Fruit fly (Drosophila melanogaster) whole organism, embryonic: ENCODE results near the gene Unc-115b.
A peak's percentile ranks its signal among the peaks of the same experiment; 100 is the strongest.

Source experiments
- Bdp1 ChIP-seq: fragments of 200-800 bp; sonication (Bioruptor generic); optimal IDR thresholded peaks from 3 replicates; lab custom pipeline; 2016; ENCODE audit warnings: missing biosample characterization, missing genetic modification characterization
- CG10147 ChIP-seq: fragments of 200-800 bp; sonication (Bioruptor generic); optimal IDR thresholded peaks from 2 replicates; lab custom pipeline; 2019; ENCODE audit warnings: missing biosample characterization, mild to moderate bottlenecking, missing genetic modification characterization, moderate library complexity
- CG10654 ChIP-seq: fragments of 200-800 bp; sonication (Bioruptor generic); optimal IDR thresholded peaks from 2 replicates; lab custom pipeline; 2016; ENCODE audit warnings: missing biosample characterization, missing genetic modification characterization
- CG11695 ChIP-seq: fragments of 200-800 bp; sonication (Bioruptor generic); IDR thresholded peaks from 3 replicates; pipeline ENCODE4 v1.3.6; 2022; ENCODE audit warnings: missing biosample characterization, missing genetic modification characterization
- CG12104 ChIP-seq: fragments of 200-800 bp; sonication (Bioruptor generic); optimal IDR thresholded peaks from 3 replicates; lab custom pipeline; 2016; ENCODE audit warnings: missing biosample characterization, missing genetic modification characterization
- CG1233 ChIP-seq: fragments of 200-800 bp; sonication (Bioruptor generic); optimal IDR thresholded peaks from 4 replicates; lab custom pipeline; 2018; ENCODE audit warnings: missing biosample characterization, mild to moderate bottlenecking, missing genetic modification characterization
- CG12942 ChIP-seq: fragments of 200-800 bp; sonication (Bioruptor generic); optimal IDR thresholded peaks from 3 replicates; lab custom pipeline; 2016; ENCODE audit warnings: missing biosample characterization, missing genetic modification characterization
- CG15011 ChIP-seq: fragments of 200-800 bp; sonication (Bioruptor generic); optimal IDR thresholded peaks from 3 replicates; lab custom pipeline; 2018; ENCODE audit warnings: missing biosample characterization, mild to moderate bottlenecking, missing genetic modification characterization
- CG15269 ChIP-seq: fragments of 200-800 bp; sonication (Bioruptor generic); optimal IDR thresholded peaks from 2 replicates; lab custom pipeline; 2018; ENCODE audit warnings: missing biosample characterization, mild to moderate bottlenecking, missing genetic modification characterization, moderate library complexity
- CG15601 ChIP-seq: fragments of 200-800 bp; sonication (Bioruptor generic); optimal IDR thresholded peaks from 3 replicates; lab custom pipeline; 2019; ENCODE audit warnings: missing biosample characterization, mild to moderate bottlenecking, missing genetic modification characterization, moderate library complexity
- CG17802 ChIP-seq: fragments of 200-800 bp; sonication (Bioruptor generic); optimal IDR thresholded peaks from 2 replicates; lab custom pipeline; 2018; ENCODE audit warnings: missing biosample characterization, mild to moderate bottlenecking, missing genetic modification characterization, moderate library complexity
- CG30403 ChIP-seq: fragments of 200-800 bp; sonication (Bioruptor generic); optimal IDR thresholded peaks from 3 replicates; lab custom pipeline; 2016; ENCODE audit warnings: missing biosample characterization, missing genetic modification characterization
- CG32767 ChIP-seq: fragments of 200-800 bp; sonication (Bioruptor generic); IDR thresholded peaks from 2 replicates; pipeline ENCODE4 v1.3.6; 2022; ENCODE audit warnings: missing biosample characterization, missing genetic modification characterization
- CG34376 ChIP-seq: fragments of 200-800 bp; sonication (Bioruptor generic); optimal IDR thresholded peaks from 2 replicates; lab custom pipeline; 2018; ENCODE audit warnings: missing biosample characterization, mild to moderate bottlenecking, missing genetic modification characterization
- CG4707 ChIP-seq: fragments of 200-800 bp; sonication (Bioruptor generic); optimal IDR thresholded peaks from 2 replicates; lab custom pipeline; 2018; ENCODE audit warnings: missing biosample characterization, mild to moderate bottlenecking, missing genetic modification characterization, moderate library complexity
- CG5245 ChIP-seq: fragments of 200-800 bp; sonication (Bioruptor generic); optimal IDR thresholded peaks from 3 replicates; lab custom pipeline; 2016; ENCODE audit warnings: missing biosample characterization, missing genetic modification characterization
- CG6791 ChIP-seq: fragments of 200-800 bp; sonication (Bioruptor generic); IDR thresholded peaks from 3 replicates; pipeline ENCODE4 v1.3.6; 2022; ENCODE audit warnings: missing biosample characterization, missing genetic modification characterization; ENCODE audit not compliant: partially characterized antibody
- CG7357 ChIP-seq: fragments of 200-800 bp; sonication (Bioruptor generic); IDR thresholded peaks from 3 replicates; pipeline ENCODE4 v1.3.6; 2022; ENCODE audit warnings: missing biosample characterization, missing genetic modification characterization
- CG7372 ChIP-seq: fragments of 200-800 bp; sonication (Bioruptor generic); IDR thresholded peaks from 2 replicates; pipeline ENCODE4 v1.3.6; 2022; ENCODE audit warnings: missing biosample characterization, missing genetic modification characterization
- CG8290 ChIP-seq, 3 experiments: fragments of 200-800 bp; sonication (Bioruptor generic); optimal IDR thresholded peaks; 2 replicates each; lab custom pipeline; 2016 to 2019; ENCODE audit warnings: missing biosample characterization in 3 of 3, missing genetic modification characterization in 3 of 3, mild to moderate bottlenecking in 2 of 3, moderate library complexity in 1 of 3
- CG9797 ChIP-seq: fragments of 200-800 bp; sonication (Bioruptor generic); optimal IDR thresholded peaks from 3 replicates; lab custom pipeline; 2018; ENCODE audit warnings: missing biosample characterization, mild to moderate bottlenecking, missing genetic modification characterization
- CrebB ChIP-seq: fragments of 200-800 bp; sonication (Bioruptor generic); optimal IDR thresholded peaks from 3 replicates; lab custom pipeline; 2018; ENCODE audit warnings: missing biosample characterization, mild to moderate bottlenecking, missing genetic modification characterization
- Dfd ChIP-seq, 2 experiments: fragments of >200 bp; optimal IDR thresholded peaks; 2 replicates each; lab custom pipeline; 2017; ENCODE audit warnings: missing biosample characterization in 2 of 2, missing genetic modification characterization in 2 of 2
- E2f1 ChIP-seq: fragments of 200-800 bp; sonication (Bioruptor generic); IDR thresholded peaks from 2 replicates; pipeline ENCODE4 v1.3.6; 2022; ENCODE audit warnings: missing biosample characterization, missing genetic modification characterization
- Hey ChIP-seq: fragments of 200-800 bp; sonication (Bioruptor generic); optimal IDR thresholded peaks from 3 replicates; lab custom pipeline; 2018; ENCODE audit warnings: missing biosample characterization, mild to moderate bottlenecking, missing genetic modification characterization
- Jarid2 ChIP-seq: fragments of 200-800 bp; sonication (Bioruptor generic); optimal IDR thresholded peaks from 3 replicates; lab custom pipeline; 2017; ENCODE audit warnings: mild to moderate bottlenecking, missing biosample characterization, missing genetic modification reagents, missing genetic modification characterization
- MESR4 ChIP-seq: fragments of 200-800 bp; sonication (Bioruptor generic); optimal IDR thresholded peaks from 2 replicates; lab custom pipeline; 2018; ENCODE audit warnings: missing biosample characterization, mild to moderate bottlenecking, missing genetic modification characterization, moderate library complexity
- NK7.1 ChIP-seq: fragments of 200-800 bp; sonication (Bioruptor generic); optimal IDR thresholded peaks from 3 replicates; lab custom pipeline; 2016; ENCODE audit warnings: missing biosample characterization, missing genetic modification characterization
- Pdp1 ChIP-seq, 2 experiments: fragments of 200-800 bp; sonication (Bioruptor generic); optimal IDR thresholded peaks; 3 replicates each; lab custom pipeline; 2016; ENCODE audit warnings: missing biosample characterization in 2 of 2, missing genetic modification characterization in 2 of 2, mild to moderate bottlenecking in 1 of 2, moderate library complexity in 1 of 2
- Ptx1 ChIP-seq: fragments of 200-800 bp; sonication (Bioruptor generic); IDR thresholded peaks from 2 replicates; pipeline ENCODE4 v1.3.6; 2022; ENCODE audit warnings: missing biosample characterization, missing genetic modification characterization
- Sry-β ChIP-seq: fragments of 200-800 bp; sonication (Bioruptor generic); optimal IDR thresholded peaks from 2 replicates; lab custom pipeline; 2018; ENCODE audit warnings: missing biosample characterization, mild to moderate bottlenecking, missing genetic modification characterization, moderate library complexity
- TFAM ChIP-seq: fragments of 200-800 bp; sonication (Bioruptor generic); optimal IDR thresholded peaks from 2 replicates; lab custom pipeline; 2017; ENCODE audit warnings: missing biosample characterization, missing genetic modification characterization, inconsistent platforms
- bab2 ChIP-seq: fragments of 200-800 bp; sonication (Bioruptor generic); optimal IDR thresholded peaks from 2 replicates; lab custom pipeline; 2016; ENCODE audit warnings: missing biosample characterization, missing genetic modification characterization
- bigmax ChIP-seq: fragments of 200-800 bp; sonication (Bioruptor generic); optimal IDR thresholded peaks from 2 replicates; lab custom pipeline; 2018; ENCODE audit warnings: missing biosample characterization, mild to moderate bottlenecking, missing genetic modification characterization
- btn ChIP-seq: fragments of 200-800 bp; sonication (Bioruptor generic); optimal IDR thresholded peaks from 2 replicates; lab custom pipeline; 2016; ENCODE audit warnings: missing biosample characterization, missing genetic modification characterization
- cg ChIP-seq: fragments of 200-800 bp; sonication (Bioruptor generic); optimal IDR thresholded peaks from 3 replicates; lab custom pipeline; 2019; ENCODE audit warnings: missing biosample characterization, mild to moderate bottlenecking, missing genetic modification characterization, moderate library complexity
- chinmo ChIP-seq: fragments of 200-800 bp; sonication (Bioruptor generic); IDR thresholded peaks from 4 replicates; pipeline ENCODE4 v1.3.6; 2022; ENCODE audit warnings: missing biosample characterization, missing genetic modification characterization; ENCODE audit not compliant: partially characterized antibody
- disco-r ChIP-seq: fragments of 200-800 bp; sonication (Bioruptor generic); optimal IDR thresholded peaks from 2 replicates; lab custom pipeline; 2016; ENCODE audit warnings: missing biosample characterization, missing genetic modification characterization
- fd102C ChIP-seq: fragments of 200-800 bp; sonication (Bioruptor generic); optimal IDR thresholded peaks from 2 replicates; lab custom pipeline; 2018; ENCODE audit warnings: missing biosample characterization, mild to moderate bottlenecking, missing genetic modification characterization, moderate library complexity
- fd3F ChIP-seq: fragments of 200-800 bp; sonication (Bioruptor generic); optimal IDR thresholded peaks from 2 replicates; lab custom pipeline; 2018; ENCODE audit warnings: missing biosample characterization, mild to moderate bottlenecking, missing genetic modification characterization, moderate library complexity
- ftz-f1 ChIP-seq: fragments of 200-800 bp; sonication (Bioruptor generic); optimal IDR thresholded peaks from 2 replicates; lab custom pipeline; 2016; ENCODE audit warnings: missing biosample characterization, missing genetic modification characterization
- fu2 ChIP-seq: fragments of 200-800 bp; sonication (Bioruptor generic); optimal IDR thresholded peaks from 2 replicates; lab custom pipeline; 2016; ENCODE audit warnings: missing biosample characterization, missing genetic modification characterization
- gce ChIP-seq: fragments of 200-800 bp; sonication (Bioruptor generic); IDR thresholded peaks from 3 replicates; pipeline ENCODE4 v1.3.6; 2022; ENCODE audit warnings: missing biosample characterization, missing genetic modification characterization
- gro ChIP-seq: fragments of 200-800 bp; sonication (Bioruptor generic); optimal IDR thresholded peaks from 2 replicates; lab custom pipeline; 2016; ENCODE audit warnings: missing biosample characterization, missing genetic modification characterization
- gsb-n ChIP-seq: fragments of 200-800 bp; sonication (Bioruptor generic); optimal IDR thresholded peaks from 3 replicates; lab custom pipeline; 2018; ENCODE audit warnings: missing biosample characterization, mild to moderate bottlenecking, missing genetic modification characterization
- gt ChIP-seq: fragments of 200-800 bp; sonication (Bioruptor generic); IDR thresholded peaks from 2 replicates; pipeline ENCODE4 v1.3.6; 2022; ENCODE audit warnings: missing biosample characterization, missing genetic modification characterization
- her ChIP-seq: fragments of 200-800 bp; sonication (Bioruptor generic); optimal IDR thresholded peaks from 2 replicates; lab custom pipeline; 2016; ENCODE audit warnings: missing biosample characterization, missing genetic modification characterization
- inv ChIP-seq: fragments of 200-800 bp; sonication (Bioruptor generic); IDR thresholded peaks from 2 replicates; pipeline ENCODE4 v1.3.6; 2022; ENCODE audit warnings: missing biosample characterization, missing genetic modification characterization; ENCODE audit not compliant: partially characterized antibody
- phol ChIP-seq: fragments of 200-800 bp; sonication (Bioruptor generic); optimal IDR thresholded peaks from 3 replicates; lab custom pipeline; 2018; ENCODE audit warnings: missing biosample characterization, mild to moderate bottlenecking, missing genetic modification characterization, moderate library complexity
- tin ChIP-seq: fragments of 200-800 bp; sonication (Bioruptor generic); optimal IDR thresholded peaks from 3 replicates; lab custom pipeline; 2016; ENCODE audit warnings: missing biosample characterization, missing genetic modification characterization
- tx ChIP-seq: fragments of 200-800 bp; sonication (Bioruptor generic); optimal IDR thresholded peaks from 2 replicates; lab custom pipeline; 2016; ENCODE audit warnings: missing biosample characterization, missing genetic modification characterization

The Unc-115b gene

dm6 chr3R:9710886-9711285, 18.3 kb upstream of the Unc-115b start, which contains the start of the genes trbd and dmt (continued):
- TF ChIP-seq CG12942, result peak; percentile 23
- peak; percentile 28 for TF ChIP-seq CG5245 (GFP tag; lab: Kevin White, UChicago)
- TF ChIP-seq disco-r (GFP tag; lab: Kevin White, UChicago), result peak; percentile 1
- TF ChIP-seq gce (GFP tag; lab: Robert Waterston, UW), result no peak
- no peak for TF ChIP-seq fd3F
- peak; percentile 99 for TF ChIP-seq phol
- TF ChIP-seq chinmo (GFP tag; lab: Robert Waterston, UW), result no peak
- TF ChIP-seq CG34376, result peak; percentile 51
- peak; percentile 89 for TF ChIP-seq gro
- TF ChIP-seq cg, result no peak
- TF ChIP-seq Pdp1 (GFP tag; optimal IDR thresholded peaks at IDR 0.05; lab: Kevin White, UChicago), result peak in 1 of 2 experiments; percentile 52
- TF ChIP-seq CG15601 (tag; lab: Kevin White, UChicago), result no peak
- no peak for TF ChIP-seq CG32767 (GFP tag; lab: Robert Waterston, UW)
- TF ChIP-seq CG10147 (GFP tag; lab: Kevin White, UChicago), result no peak
- TF ChIP-seq tx (GFP tag; lab: Kevin White, UChicago), result peak; percentile 58
- TF ChIP-seq gt (GFP tag; lab: Robert Waterston, UW), result no peak
- no peak for TF ChIP-seq Jarid2 (GFP tag; lab: Kevin White, UChicago)
- TF ChIP-seq CG7357 (GFP tag; lab: Robert Waterston, UW), result no peak
- TF ChIP-seq fd102C (GFP tag; lab: Kevin White, UChicago), result peak; percentile 55
- peak; percentile 58 for TF ChIP-seq CG30403
- TF ChIP-seq CG17802, result no peak
- TF ChIP-seq ftz-f1, result peak; percentile 97
- peak; percentile 55 for TF ChIP-seq Bdp1 (GFP tag; lab: Kevin White, UChicago)
- TF ChIP-seq tin, result peak; percentile 52
- no peak for TF ChIP-seq Hey
- peak; percentile 55 for TF ChIP-seq CG10654 (GFP tag; lab: Kevin White, UChicago)
- peak; percentile 73 for TF ChIP-seq her (GFP tag; lab: Kevin White, UChicago)
- peak; percentile 19 for TF ChIP-seq btn (GFP tag; lab: Kevin White, UChicago)
- TF ChIP-seq fu2, result peak; percentile 68
- no peak for TF ChIP-seq E2f1 (GFP tag; lab: Robert Waterston, UW)
- TF ChIP-seq bigmax (GFP tag; lab: Kevin White, UChicago), result peak; percentile 63
- no peak for TF ChIP-seq Sry-β (GFP tag; lab: Kevin White, UChicago)
- TF ChIP-seq Ptx1, result no peak
- no peak for TF ChIP-seq CG15269 (tag; lab: Kevin White, UChicago)
- TF ChIP-seq MESR4 (GFP tag; lab: Kevin White, UChicago), result peak; percentile 94
- TF ChIP-seq CG11695, result no peak
- TF ChIP-seq TFAM (GFP tag; lab: Kevin White, UChicago), result no peak
- TF ChIP-seq CG1233 (GFP tag; lab: Kevin White, UChicago), result no peak
- no peak for TF ChIP-seq CG4707 (GFP tag; lab: Kevin White, UChicago)
- peak; percentile 38 for TF ChIP-seq NK7.1 (GFP tag; lab: Kevin White, UChicago)
- TF ChIP-seq CG7372 (GFP tag; lab: Robert Waterston, UW), result no peak
- TF ChIP-seq CG6791 (GFP tag; lab: Robert Waterston, UW), result no peak
- TF ChIP-seq Dfd (GFP tag; optimal IDR thresholded peaks at IDR 0.05; lab: Kevin White, UChicago), result no peak
- TF ChIP-seq CG8290 (GFP tag; optimal IDR thresholded peaks at IDR 0.05; lab: Kevin White, UChicago), result peak; percentile 67
- no peak for TF ChIP-seq CG8290 (tag; optimal IDR thresholded peaks at IDR 0.05; lab: Kevin White, UChicago)
- TF ChIP-seq CG15011, result no peak
- TF ChIP-seq CG12104 (GFP tag; lab: Kevin White, UChicago), result no peak
- TF ChIP-seq inv (GFP tag; lab: Robert Waterston, UW), result no peak
- peak; percentile 31 for TF ChIP-seq bab2 (GFP tag; lab: Kevin White, UChicago)
- peak; percentile 96 for TF ChIP-seq CG9797
- peak; percentile 49 for TF ChIP-seq CrebB (tag; lab: Kevin White, UChicago)
- TF ChIP-seq gsb-n (tag; lab: Kevin White, UChicago), result no peak
